Worm (Caenorhabditis elegans) whole organism, L4 larva: ENCODE results near the gene unc-34.

Experiments
- D1046.2 ChIP-seq: fragments of 200-800 bp; sonication (Bioruptor generic); IDR thresholded peaks from 2 replicates; pipeline ENCODE4 v1.3.6; 2022; ENCODE audit warnings: missing genetic modification characterization, missing compliant biosample characterization
- Y105C5A.15 ChIP-seq: fragments of 200-800 bp; sonication (Bioruptor generic); IDR thresholded peaks from 2 replicates; pipeline ENCODE4 v1.3.6; 2022; ENCODE audit warnings: missing genetic modification characterization, missing compliant biosample characterization
- aha-1 ChIP-seq: fragments of 150-350 bp; peaks from one replicate; lab custom pipeline; 2014; ENCODE audit warnings: missing biosample characterization, missing genetic modification characterization
- aly-2 ChIP-seq: sonication (generic microtip); optimal IDR thresholded peaks from 2 replicates; lab custom pipeline; 2018; ENCODE audit warnings: missing biosample characterization, missing genetic modification characterization
- arid-1 ChIP-seq: fragments of 200-800 bp; sonication (Bioruptor generic); conservative IDR thresholded peaks from 2 replicates; pipeline ENCODE4 v1.3.6; 2022; ENCODE audit warnings: missing genetic modification reagents, missing genetic modification characterization, missing compliant biosample characterization
- attf-4 ChIP-seq: sonication (generic microtip); optimal IDR thresholded peaks from 3 replicates; lab custom pipeline; 2017; ENCODE audit warnings: missing biosample characterization, missing genetic modification characterization
- ceh-28 ChIP-seq: fragments of 150-350 bp; optimal IDR thresholded peaks from 2 replicates; lab custom pipeline; 2014; ENCODE audit warnings: missing biosample characterization, missing genetic modification reagents, missing genetic modification characterization
- ceh-62 ChIP-seq: sonication (generic microtip); optimal IDR thresholded peaks from 2 replicates; lab custom pipeline; 2017; ENCODE audit warnings: missing biosample characterization, missing genetic modification characterization
- ceh-82 ChIP-seq: sonication (generic microtip); optimal IDR thresholded peaks from 2 replicates; lab custom pipeline; 2017; ENCODE audit warnings: missing biosample characterization, missing genetic modification characterization
- ces-1 ChIP-seq: fragments of 150-350 bp; sonication (generic microtip); optimal IDR thresholded peaks from 4 replicates; lab custom pipeline; 2014; ENCODE audit warnings: missing biosample characterization, missing genetic modification reagents, missing genetic modification characterization
- daf-16 ChIP-seq, 3 experiments: sonication (generic microtip); optimal IDR thresholded peaks; 2 replicates each; lab custom pipeline; 2016 to 2017; ENCODE audit warnings: missing genetic modification characterization in 3 of 3, missing genetic modification reagents in 3 of 3, mild to moderate bottlenecking in 2 of 3, missing compliant biosample characterization in 2 of 3, missing biosample characterization in 1 of 3, moderate library complexity in 1 of 3
- daf-19 ChIP-seq: fragments of 200-800 bp; sonication (Bioruptor generic); conservative IDR thresholded peaks from 2 replicates; pipeline ENCODE4 v1.3.6; 2022; ENCODE audit warnings: missing genetic modification characterization, missing compliant biosample characterization
- dmd-9 ChIP-seq: fragments of 200-800 bp; sonication (Bioruptor generic); IDR thresholded peaks from 2 replicates; pipeline ENCODE4 v1.3.6; 2022; ENCODE audit warnings: missing genetic modification reagents, missing genetic modification characterization, missing compliant biosample characterization
- fos-1 ChIP-seq: fragments of 150-350 bp; optimal IDR thresholded peaks from 2 replicates; lab custom pipeline; 2014; ENCODE audit warnings: missing biosample characterization, missing genetic modification characterization
- hlh-11 ChIP-seq: fragments of 200-800 bp; sonication (Bioruptor generic); optimal IDR thresholded peaks from 2 replicates; lab custom pipeline; 2018; ENCODE audit warnings: mild to moderate bottlenecking, missing genetic modification characterization, missing compliant biosample characterization
- hmg-1.1 ChIP-seq: fragments of 200-800 bp; sonication (Bioruptor generic); IDR thresholded peaks from 2 replicates; pipeline ENCODE4 v1.3.6; 2022; ENCODE audit warnings: missing genetic modification reagents, missing genetic modification characterization, missing compliant biosample characterization
- jun-1 ChIP-seq: fragments of 150-350 bp; optimal IDR thresholded peaks from 2 replicates; lab custom pipeline; 2014; ENCODE audit warnings: missing biosample characterization, missing genetic modification reagents, missing genetic modification characterization
- lin-1 ChIP-seq: fragments of 200-800 bp; sonication (Bioruptor generic); IDR thresholded peaks from 2 replicates; pipeline ENCODE4 v1.3.6; 2022; ENCODE audit warnings: missing genetic modification reagents, missing genetic modification characterization, missing compliant biosample characterization
- lin-15B ChIP-seq: fragments of 150-350 bp; sonication (generic microtip); optimal IDR thresholded peaks from 3 replicates; lab custom pipeline; 2014; ENCODE audit warnings: missing biosample characterization, missing genetic modification characterization
- lir-3 ChIP-seq: sonication (generic microtip); optimal IDR thresholded peaks from 2 replicates; lab custom pipeline; 2016; ENCODE audit warnings: mild to moderate bottlenecking, missing genetic modification characterization, missing compliant biosample characterization
- lsy-2 ChIP-seq, 2 experiments: fragments of 150-350 bp in 1 of 2; sonication (generic microtip) in 1 of 2; optimal IDR thresholded peaks; 2 replicates each; lab custom pipeline; 2014 to 2017; ENCODE audit warnings: missing biosample characterization in 2 of 2, missing genetic modification characterization in 2 of 2
- madf-9 ChIP-seq: fragments of 200-800 bp; sonication (Bioruptor generic); conservative IDR thresholded peaks from 2 replicates; pipeline ENCODE4 v1.3.6; 2022; ENCODE audit warnings: missing genetic modification reagents, missing genetic modification characterization, missing compliant biosample characterization
- mdt-29 ChIP-seq: fragments of 200-800 bp; sonication (Bioruptor generic); IDR thresholded peaks from 2 replicates; pipeline ENCODE4 v1.3.6; 2022; ENCODE audit warnings: missing genetic modification reagents, missing genetic modification characterization, missing compliant biosample characterization
- nhr-11 ChIP-seq: fragments of 150-350 bp; optimal IDR thresholded peaks from 2 replicates; lab custom pipeline; 2014; ENCODE audit warnings: missing biosample characterization, missing genetic modification characterization
- nhr-111 ChIP-seq: fragments of 200-800 bp; sonication (Bioruptor generic); optimal IDR thresholded peaks from 2 replicates; lab custom pipeline; 2018; ENCODE audit warnings: mild to moderate bottlenecking, missing genetic modification characterization, missing compliant biosample characterization
- nhr-237 ChIP-seq: sonication (generic microtip); optimal IDR thresholded peaks from 2 replicates; lab custom pipeline; 2017; ENCODE audit warnings: missing biosample characterization, missing genetic modification characterization
- nhr-25 ChIP-seq: sonication (generic microtip); optimal IDR thresholded peaks from 2 replicates; lab custom pipeline; 2017; ENCODE audit warnings: missing genetic modification characterization, mild to moderate bottlenecking, missing compliant biosample characterization, antibody characterized with exemption, moderate library complexity, borderline replicate concordance; ENCODE audit not compliant: insufficient read depth
- nhr-28 ChIP-seq: fragments of 150-350 bp; optimal IDR thresholded peaks from 2 replicates; lab custom pipeline; 2014; ENCODE audit warnings: missing biosample characterization, missing genetic modification characterization
- nhr-76 ChIP-seq: fragments of 150-350 bp; optimal IDR thresholded peaks from 2 replicates; lab custom pipeline; 2014; ENCODE audit warnings: missing biosample characterization, missing genetic modification characterization
- php-3 ChIP-seq: fragments of 200-800 bp; sonication (Bioruptor generic); IDR thresholded peaks from 2 replicates; pipeline ENCODE4 v1.3.6; 2022; ENCODE audit warnings: missing genetic modification reagents, missing genetic modification characterization, missing compliant biosample characterization
- pqm-1 ChIP-seq: sonication (generic microtip); optimal IDR thresholded peaks from 2 replicates; lab custom pipeline; 2017; ENCODE audit warnings: missing biosample characterization, missing genetic modification characterization
- rbr-2 ChIP-seq: sonication (generic microtip); optimal IDR thresholded peaks from 2 replicates; lab custom pipeline; 2016; ENCODE audit warnings: missing genotype, missing genetic modification characterization, missing compliant biosample characterization
- tra-1 ChIP-seq: fragments of 200-800 bp; sonication (Bioruptor generic); IDR thresholded peaks from 2 replicates; pipeline ENCODE4 v1.3.6; 2022; ENCODE audit warnings: missing genetic modification reagents, missing genetic modification characterization, missing compliant biosample characterization
- vab-7 ChIP-seq: fragments of 200-800 bp; sonication (Bioruptor generic); IDR thresholded peaks from 2 replicates; pipeline ENCODE4 v1.3.6; 2022; ENCODE audit warnings: missing genetic modification reagents, missing genetic modification characterization, missing compliant biosample characterization
- zag-1 ChIP-seq: fragments of 150-350 bp; optimal IDR thresholded peaks from 2 replicates; lab custom pipeline; 2014; ENCODE audit warnings: missing biosample characterization, missing genetic modification characterization
- zfp-3 ChIP-seq: fragments of 200-800 bp; sonication (Bioruptor generic); conservative IDR thresholded peaks from 2 replicates; pipeline ENCODE4 v1.3.6; 2022; ENCODE audit warnings: missing genetic modification reagents, missing genetic modification characterization, missing compliant biosample characterization
- zip-11 ChIP-seq: fragments of 200-800 bp; sonication (Bioruptor generic); IDR thresholded peaks from 2 replicates; pipeline ENCODE4 v1.3.6; 2022; ENCODE audit warnings: missing genetic modification characterization, missing compliant biosample characterization
- ztf-7 ChIP-seq: fragments of 150-350 bp; optimal IDR thresholded peaks from 2 replicates; lab custom pipeline; 2014; ENCODE audit warnings: missing biosample characterization, missing genetic modification characterization

Gene unc-34

DNA sequence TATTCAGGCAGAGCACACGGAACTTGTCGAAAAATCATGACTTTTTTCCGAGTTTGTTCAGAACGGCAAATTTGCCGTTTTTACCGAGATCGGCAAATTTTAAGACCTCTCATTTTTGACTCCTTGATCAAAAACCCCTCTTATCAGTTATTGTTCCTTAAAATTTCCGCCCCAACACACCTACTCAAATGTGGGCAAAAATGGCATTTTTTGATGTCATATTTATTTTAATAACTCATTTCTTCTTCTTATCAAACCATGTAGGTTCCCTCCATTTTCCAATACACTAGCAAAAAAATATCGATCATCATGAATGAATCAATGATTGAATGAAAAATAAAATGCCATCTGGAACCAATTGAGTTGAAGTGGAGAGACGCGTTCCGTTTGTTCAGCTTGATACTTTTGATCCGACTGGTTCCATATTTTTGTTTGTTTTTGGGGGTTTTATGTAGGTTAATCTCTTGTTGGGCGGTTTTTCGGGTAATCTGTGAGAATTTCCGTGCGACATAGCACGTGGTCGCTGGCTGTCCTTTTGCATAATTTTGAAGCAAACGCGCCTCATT, 5.9 kb upstream of the unc-34 start:
- TF ChIP-seq pqm-1 (peak; percentile 65), arid-1 (no peak), hlh-11 (tag; lab: Kevin White, UChicago) (no peak), mdt-29 (GFP tag; lab: Robert Waterston, UW) (no peak), madf-9 (GFP tag; lab: Robert Waterston, UW) (no peak), aly-2 (tag; lab: Kevin White, UChicago) (no peak), nhr-28 (peak; percentile 58), daf-19 (GFP tag; lab: Robert Waterston, UW) (no peak), ceh-82 (tag; lab: Kevin White, UChicago) (no peak), dmd-9 (GFP tag; lab: Robert Waterston, UW) (no peak), nhr-111 (GFP tag; lab: Kevin White, UChicago) (no peak), lin-15B (tag; lab: Kevin White, UChicago) (no peak), attf-4 (tag; lab: Kevin White, UChicago) (no peak), nhr-76 (no peak), tra-1 (GFP tag; lab: Robert Waterston, UW) (no peak), ces-1 (no peak), zip-11 (GFP tag; lab: Robert Waterston, UW) (no peak), aha-1 (tag; lab: Kevin White, UChicago) (peak; percentile 74), php-3 (GFP tag; lab: Robert Waterston, UW) (no peak), daf-16 (GFP tag; optimal IDR thresholded peaks at IDR 0.05; lab: Kevin White, UChicago) (no peak), daf-16 (tag; optimal IDR thresholded peaks at IDR 0.05; lab: Kevin White, UChicago) (peak; percentile 10), rbr-2 (no peak)

DNA sequence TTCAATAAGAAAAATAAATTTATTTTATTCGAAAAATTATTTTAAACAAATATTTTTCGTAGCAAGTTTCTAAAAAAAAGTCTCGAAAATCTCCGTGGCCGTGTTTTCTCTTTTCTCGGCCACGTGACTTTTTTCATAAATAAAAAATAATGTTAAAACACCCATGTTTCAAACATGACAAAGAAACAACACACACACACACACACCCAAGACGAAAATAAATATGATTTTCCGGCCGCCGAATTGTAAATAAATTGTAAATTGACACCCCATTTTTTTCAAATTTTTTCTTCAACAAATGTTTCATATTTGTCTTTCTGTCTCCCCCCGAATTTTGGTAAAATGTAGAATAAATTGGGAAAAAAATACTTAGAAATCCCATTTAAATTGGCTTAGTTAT, 4.7 kb upstream of the unc-34 start:
- TF ChIP-seq hmg-1.1 (GFP tag; lab: Robert Waterston, UW) (no peak), fos-1 (tag; lab: Kevin White, UChicago) (no peak), D1046.2 (GFP tag; lab: Robert Waterston, UW) (no peak), nhr-237 (tag; lab: Kevin White, UChicago) (no peak), ceh-28 (tag; lab: Kevin White, UChicago) (no peak), vab-7 (GFP tag; lab: Robert Waterston, UW) (no peak), rbr-2 (no peak), zip-11 (GFP tag; lab: Robert Waterston, UW) (no peak), zfp-3 (GFP tag; lab: Robert Waterston, UW) (no peak), Y105C5A.15 (GFP tag; lab: Robert Waterston, UW) (no peak), arid-1 (no peak), nhr-25 (no peak), lin-1 (GFP tag; lab: Robert Waterston, UW) (no peak), pqm-1 (no peak), aha-1 (tag; lab: Kevin White, UChicago) (no peak), ceh-62 (no peak), lsy-2 (tag; optimal IDR thresholded peaks at IDR 0.05; lab: Kevin White, UChicago) (no peak), jun-1 (tag; lab: Kevin White, UChicago) (no peak), zag-1 (no peak), nhr-11 (tag; lab: Kevin White, UChicago) (no peak)

DNA sequence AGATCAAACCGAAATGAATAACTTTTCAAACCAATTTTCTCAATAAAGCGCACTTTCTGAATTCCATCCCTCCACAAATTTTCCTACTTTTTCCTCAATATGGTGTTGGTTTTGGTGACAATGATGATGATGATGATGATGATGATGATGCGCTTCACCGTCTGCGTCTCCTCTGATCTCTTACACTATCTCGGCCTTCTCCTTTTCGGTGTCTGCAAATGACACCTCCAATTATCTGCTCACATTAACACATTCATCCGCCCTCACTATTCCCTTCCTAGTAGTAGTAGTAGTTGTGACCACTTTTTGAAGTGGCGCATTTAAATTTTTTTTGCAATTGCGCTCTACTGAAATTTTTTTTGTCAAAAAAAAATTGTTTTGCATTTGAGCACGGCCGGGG, 3.9 kb upstream of the unc-34 start:
- TF ChIP-seq vab-7 (GFP tag; lab: Robert Waterston, UW) (no peak), lir-3 (tag; lab: Kevin White, UChicago) (no peak), aha-1 (tag; lab: Kevin White, UChicago) (peak; percentile 89), ztf-7 (tag; lab: Kevin White, UChicago) (no peak)
